Fruit fly (Drosophila melanogaster) whole organism, wandering third instar larva: ENCODE results near the gene CG15740.

ENCODE experiments used
- Hr83 ChIP-seq: fragments of 200-300 bp; sonication (Bioruptor generic); optimal IDR thresholded peaks from 2 replicates; lab custom pipeline; 2016; ENCODE audit warnings: missing biosample characterization, mild to moderate bottlenecking, missing genetic modification characterization, moderate library complexity; ENCODE audit not compliant: poor library complexity, severe bottlenecking
- psq ChIP-seq: fragments of 200-800 bp; sonication (Bioruptor generic); optimal IDR thresholded peaks from 3 replicates; lab custom pipeline; 2017; ENCODE audit warnings: missing biosample characterization, mild to moderate bottlenecking, missing genetic modification characterization, moderate library complexity

- TF ChIP-seq Hr83 (GFP tag; lab: Kevin White, UChicago) = no peak
- no peak for TF ChIP-seq psq (GFP tag; lab: Kevin White, UChicago)
Measured at dm6 chrX:11882447-11882846, 36.5 kb upstream of the CG15740 start.
